Worm (Caenorhabditis elegans) whole organism, L3 larva: ENCODE measurements around the gene H20J04.4.
A peak's percentile ranks its signal among the peaks of the same experiment; 100 is the strongest.

Experiments
- R02D3.7 ChIP-seq: fragments of 150-350 bp; optimal IDR thresholded peaks from 2 replicates; lab custom pipeline; 2014; ENCODE audit warnings: missing biosample characterization, missing genetic modification characterization
- ZK546.5 ChIP-seq: sonication (generic microtip); optimal IDR thresholded peaks from 2 replicates; lab custom pipeline; 2017; ENCODE audit warnings: missing biosample characterization, missing genetic modification characterization
- aly-2 ChIP-seq: fragments of 150-350 bp; optimal IDR thresholded peaks from 2 replicates; lab custom pipeline; 2014; ENCODE audit warnings: missing biosample characterization, missing genetic modification characterization
- ama-1 ChIP-seq: fragments of 150-350 bp; optimal IDR thresholded peaks from 2 replicates; lab custom pipeline; 2018
- ceh-28 ChIP-seq: fragments of 150-350 bp; optimal IDR thresholded peaks from 2 replicates; lab custom pipeline; 2014; ENCODE audit warnings: missing biosample characterization, missing genetic modification reagents, missing genetic modification characterization
- ceh-82 ChIP-seq: fragments of 150-350 bp; optimal IDR thresholded peaks from 2 replicates; lab custom pipeline; 2014; ENCODE audit warnings: missing biosample characterization, missing genetic modification characterization
- ceh-9 ChIP-seq: sonication (generic microtip); optimal IDR thresholded peaks from 2 replicates; lab custom pipeline; 2018; ENCODE audit warnings: missing biosample characterization, missing genetic modification characterization
- daf-12 ChIP-seq: fragments of 150-350 bp; optimal IDR thresholded peaks from 2 replicates; lab custom pipeline; 2014; ENCODE audit warnings: missing biosample characterization, missing genetic modification reagents, missing genetic modification characterization
- egl-27 ChIP-seq: sonication (generic microtip); optimal IDR thresholded peaks from 4 replicates; lab custom pipeline; 2017; ENCODE audit warnings: missing biosample characterization, missing genetic modification reagents, missing genetic modification characterization
- egl-5 ChIP-seq: fragments of 150-350 bp; optimal IDR thresholded peaks from 2 replicates; lab custom pipeline; 2017; ENCODE audit warnings: missing biosample characterization, missing genetic modification reagents, missing genetic modification characterization, inconsistent platforms
- elt-1 ChIP-seq: fragments of 150-350 bp; optimal IDR thresholded peaks from 2 replicates; lab custom pipeline; 2014; ENCODE audit warnings: missing biosample characterization, missing genetic modification characterization
- elt-2 ChIP-seq: sonication (generic microtip); optimal IDR thresholded peaks from 2 replicates; lab custom pipeline; 2016; ENCODE audit warnings: missing genetic modification reagents, mild to moderate bottlenecking, missing genetic modification characterization, missing compliant biosample characterization
- elt-3 ChIP-seq, 3 experiments: fragments of 150-350 bp in 1 of 3; sonication (generic microtip) in 2 of 3; optimal IDR thresholded peaks; 2 replicates in 2 of 3; 4 replicates in 1 of 3; lab custom pipeline; 2014 to 2017; ENCODE audit warnings: missing biosample characterization in 3 of 3, missing genetic modification characterization in 3 of 3
- eor-1 ChIP-seq, 2 experiments: fragments of 150-350 bp; optimal IDR thresholded peaks; 2 replicates each; lab custom pipeline; 2014 to 2018; ENCODE audit warnings: missing biosample characterization in 2 of 2, missing genetic modification characterization in 2 of 2
- fkh-10 ChIP-seq: sonication (generic microtip); optimal IDR thresholded peaks from 2 replicates; lab custom pipeline; 2017; ENCODE audit warnings: missing biosample characterization, missing genetic modification reagents, missing genetic modification characterization
- fos-1 ChIP-seq: fragments of 150-350 bp; optimal IDR thresholded peaks from 2 replicates; lab custom pipeline; 2014; ENCODE audit warnings: missing biosample characterization, missing genetic modification characterization
- hmg-11 ChIP-seq: sonication (generic microtip); optimal IDR thresholded peaks from 2 replicates; lab custom pipeline; 2016; ENCODE audit warnings: missing genetic modification characterization, missing compliant biosample characterization
- jun-1 ChIP-seq: fragments of 150-350 bp; optimal IDR thresholded peaks from 2 replicates; lab custom pipeline; 2014; ENCODE audit warnings: missing biosample characterization, missing genetic modification reagents, missing genetic modification characterization
- lin-15B ChIP-seq: fragments of 150-350 bp; optimal IDR thresholded peaks from 2 replicates; lab custom pipeline; 2014; ENCODE audit warnings: missing biosample characterization, missing genetic modification characterization
- lin-39 ChIP-seq: fragments of 150-350 bp; optimal IDR thresholded peaks from 2 replicates; lab custom pipeline; 2018; ENCODE audit warnings: missing biosample characterization, missing genetic modification reagents, missing genetic modification characterization
- lsy-12 ChIP-seq: sonication (generic microtip); optimal IDR thresholded peaks from 2 replicates; lab custom pipeline; 2016; ENCODE audit warnings: mild to moderate bottlenecking, missing genetic modification characterization, missing compliant biosample characterization
- mdl-1 ChIP-seq: fragments of 150-350 bp; optimal IDR thresholded peaks from 2 replicates; lab custom pipeline; 2014; ENCODE audit warnings: missing biosample characterization, missing genetic modification characterization
- nfya-1 ChIP-seq: sonication (generic microtip); optimal IDR thresholded peaks from 2 replicates; lab custom pipeline; 2017; ENCODE audit warnings: missing genetic modification characterization, mild to moderate bottlenecking, missing compliant biosample characterization, antibody characterized with exemption, moderate library complexity; ENCODE audit not compliant: insufficient read depth
- nhr-12 ChIP-seq: fragments of 150-350 bp; optimal IDR thresholded peaks from 2 replicates; lab custom pipeline; 2014; ENCODE audit warnings: missing biosample characterization, missing genetic modification characterization
- nhr-23 ChIP-seq: fragments of 150-350 bp; optimal IDR thresholded peaks from 2 replicates; lab custom pipeline; 2014; ENCODE audit warnings: missing biosample characterization, missing genetic modification reagents, missing genetic modification characterization
- nhr-237 ChIP-seq: fragments of 150-350 bp; optimal IDR thresholded peaks from 2 replicates; lab custom pipeline; 2014; ENCODE audit warnings: missing biosample characterization, missing genetic modification characterization
- nhr-25 ChIP-seq: sonication (generic microtip); optimal IDR thresholded peaks from 2 replicates; lab custom pipeline; 2017; ENCODE audit warnings: missing biosample characterization, missing genetic modification characterization
- nhr-28 ChIP-seq: fragments of 150-350 bp; optimal IDR thresholded peaks from 2 replicates; lab custom pipeline; 2014; ENCODE audit warnings: missing biosample characterization, missing genetic modification characterization
- nhr-43 ChIP-seq: sonication (generic microtip); optimal IDR thresholded peaks from 2 replicates; lab custom pipeline; 2016; ENCODE audit warnings: mild to moderate bottlenecking, missing genetic modification characterization, missing compliant biosample characterization; ENCODE audit not compliant: poor library complexity, severe bottlenecking
- nhr-67 ChIP-seq: fragments of 150-350 bp; optimal IDR thresholded peaks from 2 replicates; lab custom pipeline; 2014; ENCODE audit warnings: missing biosample characterization, missing genetic modification characterization
- nhr-76 ChIP-seq: fragments of 150-350 bp; sonication (generic microtip); optimal IDR thresholded peaks from 5 replicates; lab custom pipeline; 2014; ENCODE audit warnings: missing biosample characterization, missing genetic modification characterization
- nhr-77 ChIP-seq: fragments of 150-350 bp; optimal IDR thresholded peaks from 2 replicates; lab custom pipeline; 2014; ENCODE audit warnings: missing biosample characterization, missing genetic modification characterization
- pha-4 ChIP-seq: fragments of 150-350 bp; optimal IDR thresholded peaks from 2 replicates; lab custom pipeline; 2014; ENCODE audit warnings: missing biosample characterization, missing genetic modification reagents, missing genetic modification characterization
- sea-2 ChIP-seq: fragments of 150-350 bp; sonication (generic microtip); optimal IDR thresholded peaks from 4 replicates; lab custom pipeline; 2014; ENCODE audit warnings: missing biosample characterization, missing genetic modification reagents, missing genetic modification characterization
- skn-1 ChIP-seq: fragments of 150-350 bp; optimal IDR thresholded peaks from 2 replicates; lab custom pipeline; 2014; ENCODE audit warnings: missing biosample characterization, missing genetic modification characterization
- snpc-4 ChIP-seq: fragments of 150-350 bp; optimal IDR thresholded peaks from 2 replicates; lab custom pipeline; 2014; ENCODE audit warnings: missing biosample characterization, missing genetic modification characterization
- unc-39 ChIP-seq: sonication (generic microtip); optimal IDR thresholded peaks from 4 replicates; lab custom pipeline; 2017; ENCODE audit warnings: missing biosample characterization, missing genetic modification characterization
- unc-62 ChIP-seq: fragments of 150-350 bp; sonication (generic microtip); optimal IDR thresholded peaks from 4 replicates; lab custom pipeline; 2014; ENCODE audit warnings: missing biosample characterization, missing genetic modification reagents, missing genetic modification characterization
- ztf-11 ChIP-seq: fragments of 150-350 bp; optimal IDR thresholded peaks from 2 replicates; lab custom pipeline; 2014; ENCODE audit warnings: missing biosample characterization, missing genetic modification characterization
- ztf-4 ChIP-seq: fragments of 150-350 bp; optimal IDR thresholded peaks from 2 replicates; lab custom pipeline; 2014; ENCODE audit warnings: missing biosample characterization, missing genetic modification characterization

The H20J04.4 gene

ce11 chrII:4291799-4292198, 37.0 kb upstream of the H20J04.4 start:
- no peak for TF ChIP-seq ztf-11 (tag; lab: Kevin White, UChicago)
- TF ChIP-seq nhr-25 (tag; lab: Kevin White, UChicago): no peak
- TF ChIP-seq fos-1 (tag; lab: Kevin White, UChicago): no peak
- no peak for TF ChIP-seq daf-12 (tag; lab: Kevin White, UChicago)
- TF ChIP-seq nhr-77 (tag; lab: Kevin White, UChicago): no peak
- no peak for TF ChIP-seq nfya-1 (tag; lab: Kevin White, UChicago)
- TF ChIP-seq pha-4 (tag; lab: Kevin White, UChicago): no peak
- peak; percentile 37 for TF ChIP-seq fkh-10 (GFP tag; lab: Kevin White, UChicago)

ce11 chrII:4293027-4293522, 35.7 kb upstream of the H20J04.4 start:
- TF ChIP-seq nhr-28 (tag; lab: Kevin White, UChicago): no peak
- TF ChIP-seq R02D3.7: no peak
- TF ChIP-seq pha-4 (tag; lab: Kevin White, UChicago): peak; percentile 36
- TF ChIP-seq, all 47 proteins: peak for 1

- TF ChIP-seq ceh-9 (tag; lab: Kevin White, UChicago) (no peak), nhr-28 (tag; lab: Kevin White, UChicago) (no peak), lin-15B (no peak), nfya-1 (tag; lab: Kevin White, UChicago) (no peak), hmg-11 (tag; lab: Kevin White, UChicago) (no peak), elt-3 (tag; optimal IDR thresholded peaks at IDR 0.05; lab: Kevin White, UChicago) (no peak), ztf-11 (tag; lab: Kevin White, UChicago) (no peak), pha-4 (tag; lab: Kevin White, UChicago) (no peak), nhr-23 (tag; lab: Kevin White, UChicago) (peak; percentile 70), nhr-25 (tag; lab: Kevin White, UChicago) (no peak), sea-2 (GFP tag; lab: Kevin White, UChicago) (no peak), elt-1 (tag; lab: Kevin White, UChicago) (peak; percentile 84), nhr-67 (tag; lab: Kevin White, UChicago) (no peak)
These were observed 34.6 kb upstream of the H20J04.4 start for ce11 chrII:4294189-4294588.

- TF ChIP-seq nfya-1 (tag; lab: Kevin White, UChicago): no peak
These were observed 34.0 kb upstream of the H20J04.4 start, which contains the start of gene rml-4 for ce11 chrII:4294801-4295200. rml-4 (plus strand) TSS chrII:4295101.

- TF ChIP-seq egl-27 (no peak), aly-2 (tag; lab: Kevin White, UChicago) (no peak), ZK546.5 (tag; lab: Kevin White, UChicago) (no peak), egl-5 (tag; lab: Kevin White, UChicago) (no peak), elt-2 (tag; lab: Kevin White, UChicago) (peak; percentile 53), nhr-43 (no peak), mdl-1 (tag; lab: Kevin White, UChicago) (no peak), ceh-28 (tag; lab: Kevin White, UChicago) (no peak)
- TF ChIP-seq, all 47 proteins: peak for 1
These were observed 31.6 kb upstream of the H20J04.4 start for ce11 chrII:4297259-4297658.

- TF ChIP-seq nhr-25 (tag; lab: Kevin White, UChicago) (peak; percentile 88), nhr-76 (no peak), ceh-82 (tag; lab: Kevin White, UChicago) (peak; percentile 83), snpc-4 (tag; lab: Kevin White, UChicago) (peak; percentile 85), elt-3 (tag; optimal IDR thresholded peaks at IDR 0.05; lab: Kevin White, UChicago) (no peak), nhr-67 (tag; lab: Kevin White, UChicago) (no peak), elt-1 (tag; lab: Kevin White, UChicago) (peak; percentile 7), ceh-9 (tag; lab: Kevin White, UChicago) (no peak), unc-39 (tag; lab: Kevin White, UChicago) (no peak), nhr-237 (tag; lab: Kevin White, UChicago) (no peak), ZK546.5 (tag; lab: Kevin White, UChicago) (peak; percentile 48), ama-1 (peak; percentile 63), ceh-28 (tag; lab: Kevin White, UChicago) (peak; percentile 87), lsy-12 (tag; lab: Kevin White, UChicago) (peak; percentile 92), jun-1 (tag; lab: Kevin White, UChicago) (peak; percentile 85), lin-39 (tag; lab: Kevin White, UChicago) (peak; percentile 95), nhr-28 (tag; lab: Kevin White, UChicago) (peak; percentile 28), nhr-12 (tag; lab: Kevin White, UChicago) (no peak), nhr-23 (tag; lab: Kevin White, UChicago) (peak; percentile 98), nhr-77 (tag; lab: Kevin White, UChicago) (peak; percentile 28), daf-12 (tag; lab: Kevin White, UChicago) (no peak), ztf-4 (tag; lab: Kevin White, UChicago) (peak; percentile 41), unc-62 (no peak), eor-1 (tag; optimal IDR thresholded peaks at IDR 0.05; lab: Kevin White, UChicago) (no peak), skn-1 (tag; lab: Kevin White, UChicago) (peak; percentile 80), aly-2 (tag; lab: Kevin White, UChicago) (peak; percentile 52)
These were observed 29.6 kb upstream of the H20J04.4 start, which contains the start of gene sco-1 for ce11 chrII:4299227-4299703. sco-1 (plus strand) TSS chrII:4299653.
